Worm (Caenorhabditis elegans) whole organism, L4 larva: ENCODE results near the gene set-25.

Experiments
- F10B5.3 ChIP-seq: sonication (generic microtip); optimal IDR thresholded peaks from 2 replicates; lab custom pipeline; 2016; ENCODE audit warnings: mild to moderate bottlenecking, missing genetic modification characterization, missing compliant biosample characterization
- R02D3.7 ChIP-seq: fragments of 150-350 bp; sonication (generic microtip); optimal IDR thresholded peaks from 3 replicates; lab custom pipeline; 2014; ENCODE audit warnings: missing biosample characterization, missing genetic modification characterization
- Y105C5A.15 ChIP-seq: fragments of 200-800 bp; sonication (Bioruptor generic); IDR thresholded peaks from 2 replicates; pipeline ENCODE4 v1.3.6; 2022; ENCODE audit warnings: missing genetic modification characterization, missing compliant biosample characterization
- Y5F2A.4 ChIP-seq: fragments of 200-800 bp; sonication (Bioruptor generic); optimal IDR thresholded peaks from 2 replicates; lab custom pipeline; 2018; ENCODE audit warnings: mild to moderate bottlenecking, missing genetic modification characterization, missing compliant biosample characterization
- ZK337.2 ChIP-seq: fragments of 200-800 bp; sonication (Bioruptor generic); IDR thresholded peaks from 2 replicates; pipeline ENCODE4 v1.3.6; 2022; ENCODE audit warnings: missing genetic modification reagents, missing genetic modification characterization, missing compliant biosample characterization
- ama-1 ChIP-seq: fragments of 150-350 bp; optimal IDR thresholded peaks from 2 replicates; lab custom pipeline; 2014; ENCODE audit warnings: inconsistent platforms, mixed read lengths
- ceh-20 ChIP-seq: fragments of 200-800 bp; sonication (Bioruptor generic); IDR thresholded peaks from 2 replicates; pipeline ENCODE4 v1.3.6; 2022; ENCODE audit warnings: missing genetic modification reagents, missing genetic modification characterization, missing compliant biosample characterization
- ceh-32 ChIP-seq: sonication (generic microtip); optimal IDR thresholded peaks from 2 replicates; lab custom pipeline; 2016; ENCODE audit warnings: mild to moderate bottlenecking, missing genetic modification characterization, missing compliant biosample characterization; ENCODE audit not compliant: poor library complexity
- ceh-62 ChIP-seq: sonication (generic microtip); optimal IDR thresholded peaks from 2 replicates; lab custom pipeline; 2017; ENCODE audit warnings: missing biosample characterization, missing genetic modification characterization
- cey-2 ChIP-seq: sonication (generic microtip); optimal IDR thresholded peaks from 3 replicates; lab custom pipeline; 2017; ENCODE audit warnings: missing genetic modification characterization, mild to moderate bottlenecking, missing compliant biosample characterization, antibody characterized with exemption, borderline replicate concordance; ENCODE audit not compliant: insufficient read depth
- ctbp-1 ChIP-seq: fragments of 200-800 bp; sonication (Bioruptor generic); IDR thresholded peaks from 2 replicates; pipeline ENCODE4 v1.3.6; 2022; ENCODE audit warnings: missing genetic modification reagents, missing genetic modification characterization, missing compliant biosample characterization
- daf-12 ChIP-seq: fragments of 150-350 bp; optimal IDR thresholded peaks from 2 replicates; lab custom pipeline; 2014; ENCODE audit warnings: missing biosample characterization, missing genetic modification reagents, missing genetic modification characterization
- daf-16 ChIP-seq, 3 experiments: sonication (generic microtip); optimal IDR thresholded peaks; 2 replicates each; lab custom pipeline; 2016 to 2017; ENCODE audit warnings: missing genetic modification characterization in 3 of 3, missing genetic modification reagents in 3 of 3, mild to moderate bottlenecking in 2 of 3, missing compliant biosample characterization in 2 of 3, missing biosample characterization in 1 of 3, moderate library complexity in 1 of 3
- daf-19 ChIP-seq: fragments of 200-800 bp; sonication (Bioruptor generic); conservative IDR thresholded peaks from 2 replicates; pipeline ENCODE4 v1.3.6; 2022; ENCODE audit warnings: missing genetic modification characterization, missing compliant biosample characterization
- dmd-9 ChIP-seq: fragments of 200-800 bp; sonication (Bioruptor generic); IDR thresholded peaks from 2 replicates; pipeline ENCODE4 v1.3.6; 2022; ENCODE audit warnings: missing genetic modification reagents, missing genetic modification characterization, missing compliant biosample characterization
- dpl-1 ChIP-seq: fragments of 150-350 bp; optimal IDR thresholded peaks from 2 replicates; lab custom pipeline; 2014; ENCODE audit warnings: missing biosample characterization, missing genetic modification reagents, missing genetic modification characterization
- duxl-1 ChIP-seq: sonication (generic microtip); optimal IDR thresholded peaks from 2 replicates; lab custom pipeline; 2016; ENCODE audit warnings: mild to moderate bottlenecking, missing genetic modification characterization, moderate library complexity, missing compliant biosample characterization; ENCODE audit not compliant: poor library complexity
- dve-1 ChIP-seq: sonication (generic microtip); optimal IDR thresholded peaks from 2 replicates; lab custom pipeline; 2017; ENCODE audit warnings: antibody characterized with exemption, mild to moderate bottlenecking, missing genetic modification characterization, missing compliant biosample characterization; ENCODE audit not compliant: insufficient read depth
- egl-27 ChIP-seq: sonication (generic microtip); optimal IDR thresholded peaks from 3 replicates; lab custom pipeline; 2017; ENCODE audit warnings: missing biosample characterization, missing genetic modification reagents, missing genetic modification characterization
- hif-1 ChIP-seq, 2 experiments: sonication (generic microtip); optimal IDR thresholded peaks; 2 replicates each; lab custom pipeline; 2016 to 2017; ENCODE audit warnings: missing compliant biosample characterization in 2 of 2, missing genetic modification characterization in 2 of 2, missing genetic modification reagents in 2 of 2, missing genotype in 2 of 2, mild to moderate bottlenecking in 1 of 2
- hlh-11 ChIP-seq: fragments of 200-800 bp; sonication (Bioruptor generic); optimal IDR thresholded peaks from 2 replicates; lab custom pipeline; 2018; ENCODE audit warnings: mild to moderate bottlenecking, missing genetic modification characterization, missing compliant biosample characterization
- hlh-30 ChIP-seq: sonication (generic microtip); optimal IDR thresholded peaks from 2 replicates; lab custom pipeline; 2017; ENCODE audit warnings: antibody characterized with exemption, mild to moderate bottlenecking, missing genetic modification characterization, missing compliant biosample characterization; ENCODE audit not compliant: insufficient read depth
- hmg-1.1 ChIP-seq: fragments of 200-800 bp; sonication (Bioruptor generic); IDR thresholded peaks from 2 replicates; pipeline ENCODE4 v1.3.6; 2022; ENCODE audit warnings: missing genetic modification reagents, missing genetic modification characterization, missing compliant biosample characterization
- lin-13 ChIP-seq: fragments of 150-350 bp; optimal IDR thresholded peaks from 2 replicates; lab custom pipeline; 2014; ENCODE audit warnings: missing biosample characterization, missing genetic modification reagents, missing genetic modification characterization
- lin-39 ChIP-seq: fragments of 150-350 bp; optimal IDR thresholded peaks from 2 replicates; lab custom pipeline; 2014; ENCODE audit warnings: missing biosample characterization, missing genetic modification reagents, missing genetic modification characterization
- lsy-2 ChIP-seq, 2 experiments: fragments of 150-350 bp in 1 of 2; sonication (generic microtip) in 1 of 2; optimal IDR thresholded peaks; 2 replicates each; lab custom pipeline; 2014 to 2017; ENCODE audit warnings: missing biosample characterization in 2 of 2, missing genetic modification characterization in 2 of 2
- madf-5 ChIP-seq, 2 experiments: fragments of 200-800 bp; sonication (Bioruptor generic); IDR thresholded peaks; 2 replicates each; pipeline ENCODE4 v1.3.6; 2022; ENCODE audit warnings: missing compliant biosample characterization in 2 of 2, missing genetic modification characterization in 2 of 2
- mdt-29 ChIP-seq: fragments of 200-800 bp; sonication (Bioruptor generic); IDR thresholded peaks from 2 replicates; pipeline ENCODE4 v1.3.6; 2022; ENCODE audit warnings: missing genetic modification reagents, missing genetic modification characterization, missing compliant biosample characterization
- mep-1 ChIP-seq: fragments of 150-350 bp; sonication (generic microtip); optimal IDR thresholded peaks from 3 replicates; lab custom pipeline; 2014; ENCODE audit warnings: missing biosample characterization, missing genetic modification characterization
- mxl-2 ChIP-seq: fragments of 200-800 bp; sonication (Bioruptor generic); conservative IDR thresholded peaks from 2 replicates; pipeline ENCODE4 v1.3.6; 2022; ENCODE audit warnings: missing genetic modification reagents, missing genetic modification characterization, missing compliant biosample characterization
- mxl-3 ChIP-seq: fragments of 200-800 bp; sonication (Bioruptor generic); optimal IDR thresholded peaks from 2 replicates; lab custom pipeline; 2018; ENCODE audit warnings: mild to moderate bottlenecking, missing genetic modification characterization, missing compliant biosample characterization
- nhr-10 ChIP-seq: fragments of 150-350 bp; optimal IDR thresholded peaks from 2 replicates; lab custom pipeline; 2014; ENCODE audit warnings: missing biosample characterization, missing genetic modification characterization
- nhr-102 ChIP-seq: sonication (generic microtip); optimal IDR thresholded peaks from 2 replicates; lab custom pipeline; 2016; ENCODE audit warnings: mild to moderate bottlenecking, missing genetic modification characterization, moderate library complexity, missing compliant biosample characterization
- nhr-237 ChIP-seq: sonication (generic microtip); optimal IDR thresholded peaks from 2 replicates; lab custom pipeline; 2017; ENCODE audit warnings: missing biosample characterization, missing genetic modification characterization
- nhr-28 ChIP-seq: fragments of 150-350 bp; optimal IDR thresholded peaks from 2 replicates; lab custom pipeline; 2014; ENCODE audit warnings: missing biosample characterization, missing genetic modification characterization
- nhr-41 ChIP-seq: fragments of 200-800 bp; sonication (Bioruptor generic); IDR thresholded peaks from 2 replicates; pipeline ENCODE4 v1.3.6; 2022; ENCODE audit warnings: missing genetic modification reagents, missing genetic modification characterization, missing compliant biosample characterization
- nhr-48 ChIP-seq: sonication (generic microtip); optimal IDR thresholded peaks from 2 replicates; lab custom pipeline; 2016; ENCODE audit warnings: mild to moderate bottlenecking, missing genetic modification characterization, missing compliant biosample characterization
- nhr-6 ChIP-seq: fragments of 150-350 bp; optimal IDR thresholded peaks from 2 replicates; lab custom pipeline; 2014; ENCODE audit warnings: missing biosample characterization, missing genetic modification characterization
- pqm-1 ChIP-seq: sonication (generic microtip); optimal IDR thresholded peaks from 2 replicates; lab custom pipeline; 2017; ENCODE audit warnings: missing biosample characterization, missing genetic modification characterization
- rbr-2 ChIP-seq: sonication (generic microtip); optimal IDR thresholded peaks from 2 replicates; lab custom pipeline; 2016; ENCODE audit warnings: missing genotype, missing genetic modification characterization, missing compliant biosample characterization
- sdz-12 ChIP-seq: fragments of 200-800 bp; sonication (Bioruptor generic); optimal IDR thresholded peaks from 2 replicates; lab custom pipeline; 2018; ENCODE audit warnings: mild to moderate bottlenecking, missing genetic modification characterization, missing compliant biosample characterization
- set-16 ChIP-seq: fragments of 200-800 bp; sonication (Bioruptor generic); IDR thresholded peaks from 2 replicates; pipeline ENCODE4 v1.3.6; 2022; ENCODE audit warnings: missing genetic modification reagents, missing genetic modification characterization, missing compliant biosample characterization
- skn-1 ChIP-seq: fragments of 150-350 bp; optimal IDR thresholded peaks from 2 replicates; lab custom pipeline; 2014; ENCODE audit warnings: missing biosample characterization, missing genetic modification characterization
- tag-97 ChIP-seq: fragments of 200-800 bp; sonication (Bioruptor generic); IDR thresholded peaks from 2 replicates; pipeline ENCODE4 v1.3.6; 2022; ENCODE audit warnings: missing genetic modification characterization, missing compliant biosample characterization
- unc-130 ChIP-seq: sonication (generic microtip); optimal IDR thresholded peaks from 2 replicates; lab custom pipeline; 2016; ENCODE audit warnings: missing genetic modification reagents, missing genetic modification characterization, missing compliant biosample characterization
- unc-62 ChIP-seq, 3 experiments: fragments of 150-350 bp in 1 of 3; sonication (generic microtip); optimal IDR thresholded peaks in 2 of 3; peaks in 1 of 3; 1 replicate in 1 of 3; 2 replicates in 2 of 3; lab custom pipeline; 2014 to 2017; ENCODE audit warnings: missing biosample characterization in 3 of 3, missing genetic modification characterization in 3 of 3, missing genetic modification reagents in 3 of 3, missing genotype in 1 of 3
- zfp-2 ChIP-seq: sonication (generic microtip); optimal IDR thresholded peaks from 2 replicates; lab custom pipeline; 2016; ENCODE audit warnings: mild to moderate bottlenecking, missing genetic modification characterization, missing compliant biosample characterization
- zip-2 ChIP-seq: fragments of 150-350 bp; optimal IDR thresholded peaks from 2 replicates; lab custom pipeline; 2014; ENCODE audit warnings: missing biosample characterization, missing genetic modification characterization
- ztf-7 ChIP-seq: fragments of 150-350 bp; optimal IDR thresholded peaks from 2 replicates; lab custom pipeline; 2014; ENCODE audit warnings: missing biosample characterization, missing genetic modification characterization

The set-25 gene

DNA sequence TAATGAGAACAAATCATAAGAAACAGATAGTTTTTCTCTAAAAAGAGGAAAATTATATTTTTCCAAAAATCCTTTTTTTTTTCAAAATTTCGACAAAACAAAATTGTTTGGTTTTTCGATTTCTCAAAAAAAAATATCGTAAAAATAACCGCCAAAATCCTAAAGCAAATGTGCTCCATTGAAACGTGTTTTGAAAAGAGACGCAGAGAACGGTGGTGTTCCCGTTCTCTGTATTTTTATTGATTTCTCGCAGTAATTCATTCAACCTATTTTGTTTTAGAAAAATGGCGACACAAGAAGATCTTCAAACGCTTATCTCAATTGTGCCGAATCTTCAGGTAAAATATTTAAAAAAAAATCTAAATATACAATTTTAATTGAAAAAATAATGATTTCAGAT is 20.9 kb upstream of the set-25 start, which contains the start of gene Y43F4B.10 (continued):
- TF ChIP-seq nhr-48 (tag; lab: Kevin White, UChicago) (no peak), pqm-1 (tag; lab: Kevin White, UChicago) (no peak), hmg-1.1 (GFP tag; lab: Robert Waterston, UW) (no peak), nhr-41 (GFP tag; lab: Robert Waterston, UW) (no peak), Y5F2A.4 (GFP tag; lab: Kevin White, UChicago) (no peak), zfp-2 (tag; lab: Kevin White, UChicago) (no peak), zip-2 (tag; lab: Kevin White, UChicago) (no peak), ctbp-1 (GFP tag; lab: Robert Waterston, UW) (no peak), R02D3.7 (tag; lab: Kevin White, UChicago) (no peak), ceh-32 (tag; lab: Kevin White, UChicago) (no peak), ceh-20 (GFP tag; lab: Robert Waterston, UW) (no peak), dve-1 (tag; lab: Kevin White, UChicago) (peak; percentile 8), mxl-2 (no peak), lin-39 (no peak), nhr-10 (tag; lab: Kevin White, UChicago) (no peak), tag-97 (no peak), lsy-2 (tag; optimal IDR thresholded peaks at IDR 0.05; lab: Kevin White, UChicago) (peak in 1 of 2 experiments; percentile 55), set-16 (GFP tag; lab: Robert Waterston, UW) (no peak), unc-130 (GFP tag; lab: Kevin White, UChicago) (no peak), nhr-237 (tag; lab: Kevin White, UChicago) (no peak), ceh-62 (tag; lab: Kevin White, UChicago) (no peak), daf-12 (tag; lab: Kevin White, UChicago) (no peak), dpl-1 (GFP tag; lab: Kevin White, UChicago) (peak; percentile 54)

- TF ChIP-seq lin-13 (GFP tag; lab: Kevin White, UChicago), result no peak
- no peak for TF ChIP-seq nhr-102 (tag; lab: Kevin White, UChicago)
- no peak for TF ChIP-seq mxl-3 (GFP tag; lab: Kevin White, UChicago)
- no peak for TF ChIP-seq Y105C5A.15 (GFP tag; lab: Robert Waterston, UW)
- no peak for TF ChIP-seq hlh-11
- no peak for TF ChIP-seq skn-1 (tag; lab: Kevin White, UChicago)
- peak; percentile 40 for TF ChIP-seq nhr-28 (tag; lab: Kevin White, UChicago)
- no peak for TF ChIP-seq F10B5.3 (tag; lab: Kevin White, UChicago)
- no peak for TF ChIP-seq egl-27 (tag; lab: Kevin White, UChicago)
- TF ChIP-seq ztf-7, result no peak
- TF ChIP-seq hlh-30 (tag; lab: Kevin White, UChicago), result peak; percentile 69
- no peak for TF ChIP-seq nhr-48 (tag; lab: Kevin White, UChicago)
- no peak for TF ChIP-seq mdt-29 (GFP tag; lab: Robert Waterston, UW)
- TF ChIP-seq ceh-62 (tag; lab: Kevin White, UChicago), result no peak
- no peak for TF ChIP-seq nhr-237 (tag; lab: Kevin White, UChicago)
- TF ChIP-seq ama-1 (lab: Kevin White, UChicago), result no peak
- peak; percentile 6 for TF ChIP-seq mep-1 (tag; lab: Kevin White, UChicago)
- TF ChIP-seq nhr-6, result no peak
- TF ChIP-seq daf-19 (GFP tag; lab: Robert Waterston, UW), result no peak
- TF ChIP-seq dve-1 (tag; lab: Kevin White, UChicago), result peak; percentile 66
- no peak for TF ChIP-seq rbr-2 (tag; lab: Kevin White, UChicago)
- no peak for TF ChIP-seq cey-2 (tag; lab: Kevin White, UChicago)
- TF ChIP-seq hif-1 (tag; optimal IDR thresholded peaks at IDR 0.05; lab: Kevin White, UChicago), result no peak
- no peak for TF ChIP-seq madf-5 (GFP tag; IDR thresholded peaks at IDR 0.05; lab: Robert Waterston, UW)
- TF ChIP-seq ZK337.2, result no peak
- no peak for TF ChIP-seq dmd-9 (GFP tag; lab: Robert Waterston, UW)
- TF ChIP-seq lsy-2 (tag; optimal IDR thresholded peaks at IDR 0.05; lab: Kevin White, UChicago), result peak in 1 of 2 experiments; percentile 30
- no peak for TF ChIP-seq duxl-1 (tag; lab: Kevin White, UChicago)
- no peak for TF ChIP-seq sdz-12 (GFP tag; lab: Kevin White, UChicago)
- no peak for TF ChIP-seq unc-62 (GFP tag; optimal IDR thresholded peaks at IDR 0.05 in 1 of 2; lab: Kevin White, UChicago)
- TF ChIP-seq unc-62 (tag; optimal IDR thresholded peaks at IDR 0.05; lab: Kevin White, UChicago), result no peak
- no peak for TF ChIP-seq nhr-10 (tag; lab: Kevin White, UChicago)
- TF ChIP-seq daf-16 (GFP tag; optimal IDR thresholded peaks at IDR 0.05; lab: Kevin White, UChicago), result no peak
- peak; percentile 83 for TF ChIP-seq daf-16 (tag; optimal IDR thresholded peaks at IDR 0.05; lab: Kevin White, UChicago)
These were observed 17.7 kb upstream of the set-25 start for ce11 chrIII:13310552-13310951.
